Fruit fly (Drosophila melanogaster) whole organism, pupa: ENCODE data around the gene CG8326.

Experiments used
- CG10348 ChIP-seq: fragments of 200-800 bp; sonication (Bioruptor generic); IDR thresholded peaks from 2 replicates; pipeline ENCODE4 v1.3.6; 2022; ENCODE audit warnings: missing biosample characterization, missing genetic modification characterization
- CG12605 ChIP-seq: fragments of 200-800 bp; sonication (Bioruptor generic); IDR thresholded peaks from 2 replicates; pipeline ENCODE4 v1.3.6; 2022; ENCODE audit warnings: missing biosample characterization, missing genetic modification characterization
- CG13204 ChIP-seq: fragments of 200-800 bp; sonication (Bioruptor generic); optimal IDR thresholded peaks from 2 replicates; lab custom pipeline; 2018; ENCODE audit warnings: missing biosample characterization, mild to moderate bottlenecking, missing genetic modification characterization, moderate library complexity
- CG14655 ChIP-seq: fragments of 200-800 bp; sonication (Bioruptor generic); optimal IDR thresholded peaks from 3 replicates; lab custom pipeline; 2017; ENCODE audit warnings: mild to moderate bottlenecking, missing biosample characterization, missing genetic modification reagents, missing genetic modification characterization
- CG15710 ChIP-seq: fragments of 200-800 bp; sonication (Bioruptor generic); optimal IDR thresholded peaks from 2 replicates; lab custom pipeline; 2018; ENCODE audit warnings: missing biosample characterization, mild to moderate bottlenecking, missing genetic modification characterization, moderate library complexity
- CG17806 ChIP-seq: fragments of 200-800 bp; sonication (Bioruptor generic); optimal IDR thresholded peaks from 2 replicates; lab custom pipeline; 2018; ENCODE audit warnings: missing biosample characterization, mild to moderate bottlenecking, missing genetic modification characterization, moderate library complexity
- CG32121 ChIP-seq: fragments of 200-800 bp; sonication (Bioruptor generic); IDR thresholded peaks from 2 replicates; pipeline ENCODE4 v1.3.6; 2022; ENCODE audit warnings: missing biosample characterization, missing genetic modification characterization
- CG34367 ChIP-seq: fragments of 200-800 bp; sonication (Bioruptor generic); optimal IDR thresholded peaks from 2 replicates; lab custom pipeline; 2018; ENCODE audit warnings: missing biosample characterization, mild to moderate bottlenecking, missing genetic modification characterization
- CG4496 ChIP-seq: fragments of 200-800 bp; sonication (Bioruptor generic); IDR thresholded peaks from 3 replicates; pipeline ENCODE4 v1.3.6; 2022; ENCODE audit warnings: missing biosample characterization, missing genetic modification characterization
- CG8159 ChIP-seq: fragments of 200-800 bp; sonication (Bioruptor generic); optimal IDR thresholded peaks from 3 replicates; lab custom pipeline; 2018; ENCODE audit warnings: missing biosample characterization, mild to moderate bottlenecking, missing genetic modification characterization, moderate library complexity
- CG8301 ChIP-seq: fragments of 200-800 bp; sonication (Bioruptor generic); optimal IDR thresholded peaks from 2 replicates; lab custom pipeline; 2018; ENCODE audit warnings: missing biosample characterization, mild to moderate bottlenecking, missing genetic modification characterization
- CG9948 ChIP-seq: fragments of 200-800 bp; sonication (Bioruptor generic); optimal IDR thresholded peaks from 2 replicates; lab custom pipeline; 2018; ENCODE audit warnings: missing biosample characterization, mild to moderate bottlenecking, missing genetic modification characterization, moderate library complexity
- D1 ChIP-seq: fragments of 200-800 bp; sonication (Bioruptor generic); optimal IDR thresholded peaks from 2 replicates; lab custom pipeline; 2018; ENCODE audit warnings: missing biosample characterization, mild to moderate bottlenecking, missing genetic modification characterization, moderate library complexity
- EcR ChIP-seq: fragments of 200-800 bp; sonication (Bioruptor generic); optimal IDR thresholded peaks from 3 replicates; lab custom pipeline; 2019; ENCODE audit warnings: missing biosample characterization, missing genetic modification characterization, mild to moderate bottlenecking, moderate library complexity, missing genetic modification reagents
- Ets98B ChIP-seq: fragments of 200-800 bp; sonication (Bioruptor generic); IDR thresholded peaks from 2 replicates; pipeline ENCODE4 v1.3.6; 2022; ENCODE audit warnings: missing biosample characterization, missing genetic modification characterization
- Pif1A ChIP-seq: fragments of 200-800 bp; sonication (Bioruptor generic); optimal IDR thresholded peaks from 3 replicates; lab custom pipeline; 2016; ENCODE audit warnings: missing biosample characterization, missing genetic modification characterization
- Pif1B ChIP-seq: fragments of 200-800 bp; sonication (Bioruptor generic); optimal IDR thresholded peaks from 3 replicates; lab custom pipeline; 2016; ENCODE audit warnings: missing biosample characterization, missing genetic modification characterization
- Snoo ChIP-seq: fragments of 200-800 bp; sonication (Bioruptor generic); optimal IDR thresholded peaks from 3 replicates; lab custom pipeline; 2017; ENCODE audit warnings: missing biosample characterization, mild to moderate bottlenecking, missing genetic modification characterization, inconsistent platforms
- fd96Ca ChIP-seq: fragments of 200-800 bp; sonication (Bioruptor generic); IDR thresholded peaks from 3 replicates; pipeline ENCODE4 v1.3.6; 2022; ENCODE audit warnings: missing biosample characterization, missing genetic modification characterization
- gl ChIP-seq: fragments of 200-800 bp; sonication (Bioruptor generic); optimal IDR thresholded peaks from 2 replicates; lab custom pipeline; 2018; ENCODE audit warnings: missing biosample characterization, mild to moderate bottlenecking, missing genetic modification characterization
- rn ChIP-seq: fragments of 200-800 bp; sonication (Bioruptor generic); IDR thresholded peaks from 2 replicates; pipeline ENCODE4 v1.3.6; 2022; ENCODE audit warnings: missing biosample characterization, missing genetic modification characterization

CG8326 gene

dm6 chrX:17657050-17657696, 27.9 kb upstream of the CG8326 start, which contains the start of gene beta-Spec:
Gene beta-Spec (plus strand): TSS chrX:17657372.
- TF ChIP-seq fd96Ca (no peak), CG4496 (GFP tag; lab: Robert Waterston, UW) (0 out of 3 replicates have a peak, but pooled peaks have one; percentile 26)

dm6 chrX:17656501-17656900, 27.2 kb upstream of the CG8326 start, which contains the start of gene IntS2:
Gene IntS2 (minus strand): TSS chrX:17656818.
- TF ChIP-seq D1 (no peak), CG12605 (GFP tag; lab: Robert Waterston, UW) (peak; percentile 33; the same call in 1 of the 2 replicates)

DNA sequence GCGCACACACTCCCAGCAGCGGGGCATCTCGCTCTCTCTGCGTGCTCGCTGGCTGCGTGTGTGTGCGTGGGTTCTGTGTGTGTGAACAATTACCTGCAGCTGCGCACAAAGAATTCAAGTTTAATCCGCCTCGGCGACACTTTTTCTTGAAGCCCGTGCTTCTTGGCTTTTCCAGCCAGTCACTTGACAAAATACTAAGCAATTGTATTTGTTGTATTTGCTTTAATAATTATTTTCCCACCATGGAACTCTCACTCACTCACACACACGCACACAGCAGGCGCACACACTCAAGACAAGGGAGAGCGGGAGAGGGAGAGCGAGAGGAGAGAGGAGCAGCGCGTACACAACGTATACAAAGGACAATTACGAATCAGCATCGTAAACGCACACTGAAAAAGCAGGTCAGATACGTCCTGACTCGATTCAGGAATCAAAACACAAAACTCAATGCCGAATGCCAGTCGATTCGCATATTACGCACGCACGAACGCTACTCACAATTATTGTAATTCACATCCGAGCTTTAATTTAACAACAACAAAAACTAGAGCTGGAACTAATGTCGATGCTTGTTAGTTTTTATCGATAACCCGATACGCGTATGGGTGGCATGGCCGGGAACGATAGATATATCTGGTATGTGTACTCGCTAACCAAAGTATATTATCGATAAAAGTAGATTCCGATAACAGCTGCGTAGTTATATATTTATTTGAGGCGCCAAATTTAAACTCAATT, 22.9 kb upstream of the CG8326 start, which contains the start of gene RhoGAPp190:
RhoGAPp190 (minus strand) TSS at position 565 of the 741 bp plus-strand sequence.
- TF ChIP-seq Pif1A (GFP tag; lab: Kevin White, UChicago) (no peak), fd96Ca (0 out of 3 replicates have a peak, but pooled peaks have one; percentile 35), CG4496 (GFP tag; lab: Robert Waterston, UW) (no peak), CG8301 (no peak), CG9948 (no peak), CG14655 (GFP tag; lab: Kevin White, UChicago) (no peak), CG13204 (peak; percentile 15), Pif1B (GFP tag; lab: Kevin White, UChicago) (no peak), CG15710 (tag; lab: Kevin White, UChicago) (no peak)

- TF ChIP-seq gl (tag; lab: Kevin White, UChicago) (no peak), CG13204 (peak; percentile 35), EcR (GFP tag; lab: Kevin White, UChicago) (peak; percentile 46), Ets98B (GFP tag; lab: Robert Waterston, UW) (no peak)
Observed at dm6 chrX:17651216-17651997, 22.1 kb upstream of the CG8326 start.

- no peak for TF ChIP-seq CG12605 (GFP tag; lab: Robert Waterston, UW)
- TF ChIP-seq CG4496 (GFP tag; lab: Robert Waterston, UW), result 0 out of 3 replicates have a peak, but pooled peaks have one; percentile 34
- TF ChIP-seq CG10348, result no peak
- 0 out of 2 replicates have a peak, but pooled peaks have one; percentile 11 for TF ChIP-seq CG32121 (GFP tag; lab: Robert Waterston, UW)
Observed at dm6 chrX:17640837-17641236, 11.5 kb upstream of the CG8326 start.

dm6 chrX:17636001-17636400, 6.7 kb upstream of the CG8326 start, which contains the start of the genes CG8289 and CG5800:
Gene CG8289 (minus strand): TSS chrX:17636044.
Gene CG5800 (plus strand): TSS chrX:17636281.
- TF ChIP-seq fd96Ca (no peak), EcR (GFP tag; lab: Kevin White, UChicago) (no peak), CG10348 (no peak), CG8159 (no peak), CG12605 (GFP tag; lab: Robert Waterston, UW) (no peak), rn (no peak), CG8301 (no peak), CG4496 (GFP tag; lab: Robert Waterston, UW) (no peak), CG15710 (tag; lab: Kevin White, UChicago) (no peak), Pif1B (GFP tag; lab: Kevin White, UChicago) (no peak), CG9948 (no peak), Ets98B (GFP tag; lab: Robert Waterston, UW) (no peak), CG17806 (tag; lab: Kevin White, UChicago) (no peak), CG34367 (tag; lab: Kevin White, UChicago) (no peak), CG14655 (GFP tag; lab: Kevin White, UChicago) (no peak), Pif1A (GFP tag; lab: Kevin White, UChicago) (no peak), CG13204 (no peak), Snoo (tag; lab: Kevin White, UChicago) (no peak), D1 (no peak), CG32121 (GFP tag; lab: Robert Waterston, UW) (no peak)
- TF ChIP-seq, all 21 proteins: peak for 0
